Fruit fly (Drosophila melanogaster) whole organism, embryonic: ENCODE measurements around the gene Ir7g.

Source experiments
- ATbp ChIP-seq: fragments of 200-800 bp; sonication (Bioruptor generic); optimal IDR thresholded peaks from 2 replicates; lab custom pipeline; 2017; ENCODE audit warnings: missing biosample characterization, mild to moderate bottlenecking, missing genetic modification characterization, missing genetic modification reagents
- Adf1 ChIP-seq: fragments of 200-800 bp; sonication (Bioruptor generic); IDR thresholded peaks from 2 replicates; pipeline ENCODE4 v1.3.6; 2022; ENCODE audit warnings: missing biosample characterization, missing genetic modification characterization
- C15 ChIP-seq: fragments of 200-800 bp; sonication (Bioruptor generic); IDR thresholded peaks from 3 replicates; pipeline ENCODE4 v1.3.6; 2022; ENCODE audit warnings: missing biosample characterization, missing genetic modification characterization
- CG10321 ChIP-seq: fragments of 200-800 bp; sonication (Bioruptor generic); IDR thresholded peaks from 2 replicates; pipeline ENCODE4 v1.3.6; 2022; ENCODE audit warnings: missing biosample characterization, missing genetic modification characterization
- CG10366 ChIP-seq: fragments of 200-800 bp; sonication (Bioruptor generic); IDR thresholded peaks from 2 replicates; pipeline ENCODE4 v1.3.6; 2022; ENCODE audit warnings: missing biosample characterization, missing genetic modification characterization
- CG12391 ChIP-seq: fragments of 200-800 bp; sonication (Bioruptor generic); optimal IDR thresholded peaks from 3 replicates; lab custom pipeline; 2018; ENCODE audit warnings: missing biosample characterization, mild to moderate bottlenecking, missing genetic modification characterization, moderate library complexity
- CG13894 ChIP-seq: fragments of 200-800 bp; sonication (Bioruptor generic); optimal IDR thresholded peaks from 3 replicates; lab custom pipeline; 2018; ENCODE audit warnings: missing biosample characterization, mild to moderate bottlenecking, missing genetic modification characterization, moderate library complexity
- CG15073 ChIP-seq: fragments of 200-800 bp; sonication (Bioruptor generic); optimal IDR thresholded peaks from 2 replicates; lab custom pipeline; 2016; ENCODE audit warnings: missing biosample characterization, missing genetic modification characterization
- CG15479 ChIP-seq: fragments of 200-800 bp; sonication (Bioruptor generic); optimal IDR thresholded peaks from 3 replicates; lab custom pipeline; 2019; ENCODE audit warnings: missing biosample characterization, mild to moderate bottlenecking, missing genetic modification characterization, moderate library complexity
- CG17829 ChIP-seq: fragments of 200-800 bp; optimal IDR thresholded peaks from 2 replicates; lab custom pipeline; 2019; ENCODE audit warnings: missing biosample characterization, mild to moderate bottlenecking, missing genetic modification characterization, moderate library complexity
- CG2199 ChIP-seq: fragments of 200-800 bp; sonication (Bioruptor generic); IDR thresholded peaks from 3 replicates; pipeline ENCODE4 v1.3.6; 2022; ENCODE audit warnings: missing biosample characterization, missing genetic modification characterization
- CG2889 ChIP-seq: fragments of 200-800 bp; sonication (Bioruptor generic); IDR thresholded peaks from 3 replicates; pipeline ENCODE4 v1.3.6; 2022; ENCODE audit warnings: missing biosample characterization, missing genetic modification characterization
- CG30020 ChIP-seq: fragments of 200-800 bp; optimal IDR thresholded peaks from 2 replicates; lab custom pipeline; 2019; ENCODE audit warnings: missing biosample characterization, mild to moderate bottlenecking, missing genetic modification characterization, moderate library complexity
- CG31441 ChIP-seq: fragments of 200-800 bp; sonication (Bioruptor generic); IDR thresholded peaks from 2 replicates; pipeline ENCODE4 v1.3.6; 2022; ENCODE audit warnings: missing biosample characterization, missing genetic modification characterization
- CG34376 ChIP-seq: fragments of 200-800 bp; sonication (Bioruptor generic); optimal IDR thresholded peaks from 2 replicates; lab custom pipeline; 2018; ENCODE audit warnings: missing biosample characterization, mild to moderate bottlenecking, missing genetic modification characterization
- CG4707 ChIP-seq: fragments of 200-800 bp; sonication (Bioruptor generic); optimal IDR thresholded peaks from 2 replicates; lab custom pipeline; 2018; ENCODE audit warnings: missing biosample characterization, mild to moderate bottlenecking, missing genetic modification characterization, moderate library complexity
- CG6654 ChIP-seq: fragments of 200-800 bp; sonication (Bioruptor generic); optimal IDR thresholded peaks from 2 replicates; lab custom pipeline; 2017; ENCODE audit warnings: missing biosample characterization, mild to moderate bottlenecking, missing genetic modification characterization
- CG6689 ChIP-seq: fragments of 200-800 bp; sonication (Bioruptor generic); IDR thresholded peaks from 2 replicates; pipeline ENCODE4 v1.3.6; 2022; ENCODE audit warnings: missing biosample characterization, missing genetic modification characterization
- CG8924 ChIP-seq: fragments of 200-800 bp; optimal IDR thresholded peaks from 3 replicates; lab custom pipeline; 2019; ENCODE audit warnings: missing biosample characterization, mild to moderate bottlenecking, missing genetic modification characterization, moderate library complexity
- CG9876 ChIP-seq: fragments of 200-800 bp; sonication (Bioruptor generic); optimal IDR thresholded peaks from 2 replicates; lab custom pipeline; 2016; ENCODE audit warnings: missing biosample characterization, missing genetic modification characterization
- E2f1 ChIP-seq: fragments of 200-800 bp; sonication (Bioruptor generic); IDR thresholded peaks from 2 replicates; pipeline ENCODE4 v1.3.6; 2022; ENCODE audit warnings: missing biosample characterization, missing genetic modification characterization
- HLHmδ ChIP-seq: fragments of 200-800 bp; sonication (Bioruptor generic); optimal IDR thresholded peaks from 2 replicates; lab custom pipeline; 2018; ENCODE audit warnings: missing biosample characterization, mild to moderate bottlenecking, missing genetic modification characterization, moderate library complexity
- Hmr ChIP-seq: fragments of 200-800 bp; sonication (Bioruptor generic); optimal IDR thresholded peaks from 3 replicates; lab custom pipeline; 2017; ENCODE audit warnings: mild to moderate bottlenecking, missing biosample characterization, missing genetic modification reagents, missing genetic modification characterization
- Mad ChIP-seq: fragments of 200-800 bp; sonication (Bioruptor generic); optimal IDR thresholded peaks from 2 replicates; lab custom pipeline; 2016; ENCODE audit warnings: missing biosample characterization, missing genetic modification characterization
- Med ChIP-seq: fragments of 200-800 bp; sonication (Bioruptor generic); peaks from one replicate; lab custom pipeline; 2016; ENCODE audit warnings: missing biosample characterization, missing genetic modification characterization, mild to moderate bottlenecking, inconsistent platforms, moderate library complexity
- Myb ChIP-seq: fragments of 200-800 bp; sonication (Bioruptor generic); optimal IDR thresholded peaks from 2 replicates; lab custom pipeline; 2016; ENCODE audit warnings: missing biosample characterization, missing genetic modification characterization
- Ptx1 ChIP-seq: fragments of 200-800 bp; sonication (Bioruptor generic); IDR thresholded peaks from 2 replicates; pipeline ENCODE4 v1.3.6; 2022; ENCODE audit warnings: missing biosample characterization, missing genetic modification characterization
- Tbp ChIP-seq: fragments of >200 bp; optimal IDR thresholded peaks from 2 replicates; lab custom pipeline; 2018; ENCODE audit warnings: missing biosample characterization, missing genetic modification characterization
- ash1 ChIP-seq: fragments of 200-800 bp; sonication (Bioruptor generic); optimal IDR thresholded peaks from 2 replicates; lab custom pipeline; 2018; ENCODE audit warnings: missing biosample characterization, mild to moderate bottlenecking, missing genetic modification characterization
- az2 ChIP-seq: fragments of 200-800 bp; sonication (Bioruptor generic); optimal IDR thresholded peaks from 3 replicates; lab custom pipeline; 2016; ENCODE audit warnings: missing biosample characterization, missing genetic modification characterization
- btn ChIP-seq: fragments of 200-800 bp; sonication (Bioruptor generic); optimal IDR thresholded peaks from 2 replicates; lab custom pipeline; 2016; ENCODE audit warnings: missing biosample characterization, missing genetic modification characterization
- cad ChIP-seq: fragments of >200 bp; optimal IDR thresholded peaks from 2 replicates; lab custom pipeline; 2017; ENCODE audit warnings: missing biosample characterization, missing genetic modification characterization
- chif ChIP-seq, 2 experiments: fragments of 200-800 bp; sonication (Bioruptor generic); optimal IDR thresholded peaks; 3 replicates each; lab custom pipeline; 2016; ENCODE audit warnings: missing biosample characterization in 2 of 2, missing genetic modification characterization in 2 of 2
- corto ChIP-seq: fragments of 200-800 bp; sonication (Bioruptor generic); optimal IDR thresholded peaks from 2 replicates; lab custom pipeline; 2016; ENCODE audit warnings: missing biosample characterization, mild to moderate bottlenecking, missing genetic modification characterization, moderate library complexity
- disco-r ChIP-seq: fragments of 200-800 bp; sonication (Bioruptor generic); optimal IDR thresholded peaks from 2 replicates; lab custom pipeline; 2016; ENCODE audit warnings: missing biosample characterization, missing genetic modification characterization
- dmrt11E ChIP-seq: fragments of 200-800 bp; sonication (Bioruptor generic); optimal IDR thresholded peaks from 3 replicates; lab custom pipeline; 2018; ENCODE audit warnings: missing biosample characterization, mild to moderate bottlenecking, missing genetic modification characterization, moderate library complexity
- emc ChIP-seq: fragments of 200-800 bp; sonication (Bioruptor generic); optimal IDR thresholded peaks from 2 replicates; lab custom pipeline; 2016; ENCODE audit warnings: missing biosample characterization, missing genetic modification characterization
- eve ChIP-seq, 2 experiments: fragments of >200 bp; optimal IDR thresholded peaks; 2 replicates each; lab custom pipeline; 2017; ENCODE audit warnings: missing biosample characterization in 2 of 2, missing genetic modification characterization in 2 of 2
- exex ChIP-seq: fragments of 200-800 bp; sonication (Bioruptor generic); optimal IDR thresholded peaks from 4 replicates; lab custom pipeline; 2018; ENCODE audit warnings: missing biosample characterization, mild to moderate bottlenecking, missing genetic modification characterization, moderate library complexity
- grn ChIP-seq: fragments of 200-800 bp; sonication (Bioruptor generic); optimal IDR thresholded peaks from 3 replicates; lab custom pipeline; 2017; ENCODE audit warnings: missing biosample characterization, missing genetic modification characterization
- gsb-n ChIP-seq: fragments of 200-800 bp; sonication (Bioruptor generic); optimal IDR thresholded peaks from 3 replicates; lab custom pipeline; 2018; ENCODE audit warnings: missing biosample characterization, mild to moderate bottlenecking, missing genetic modification characterization
- lmd ChIP-seq: fragments of 200-800 bp; sonication (Bioruptor generic); IDR thresholded peaks from 2 replicates; pipeline ENCODE4 v1.3.6; 2022; ENCODE audit warnings: missing biosample characterization, missing genetic modification characterization
- nau ChIP-seq: fragments of 200-800 bp; sonication (Bioruptor generic); optimal IDR thresholded peaks from 3 replicates; lab custom pipeline; 2017; ENCODE audit warnings: missing biosample characterization, mild to moderate bottlenecking, missing genetic modification characterization, missing genetic modification reagents
- pnt ChIP-seq: fragments of 200-800 bp; sonication (Bioruptor generic); optimal IDR thresholded peaks from 3 replicates; lab custom pipeline; 2016; ENCODE audit warnings: missing biosample characterization, missing genetic modification characterization
- sima ChIP-seq: fragments of 200-800 bp; sonication (Bioruptor generic); optimal IDR thresholded peaks from 2 replicates; lab custom pipeline; 2016; ENCODE audit warnings: missing biosample characterization, missing genetic modification characterization
- so ChIP-seq: fragments of 200-800 bp; sonication (Bioruptor generic); IDR thresholded peaks from 3 replicates; pipeline ENCODE4 v1.3.6; 2022; ENCODE audit warnings: missing biosample characterization, missing genetic modification characterization
- sqz ChIP-seq: fragments of 200-800 bp; sonication (Bioruptor generic); optimal IDR thresholded peaks from 3 replicates; lab custom pipeline; 2018; ENCODE audit warnings: missing biosample characterization, mild to moderate bottlenecking, missing genetic modification characterization
- sr ChIP-seq: fragments of 200-800 bp; sonication (Bioruptor generic); IDR thresholded peaks from 3 replicates; pipeline ENCODE4 v1.3.6; 2022; ENCODE audit warnings: missing biosample characterization, missing genetic modification characterization
- stc ChIP-seq: fragments of 200-800 bp; sonication (Bioruptor generic); IDR thresholded peaks from 2 replicates; pipeline ENCODE4 v1.3.6; 2022; ENCODE audit warnings: missing biosample characterization, missing genetic modification characterization
- tll ChIP-seq, 2 experiments: fragments of 200-800 bp in 1 of 2; fragments of >200 bp in 1 of 2; sonication (Bioruptor generic) in 1 of 2; optimal IDR thresholded peaks; 2 replicates each; lab custom pipeline; 2017 to 2019; ENCODE audit warnings: missing biosample characterization in 2 of 2, missing genetic modification characterization in 2 of 2, mild to moderate bottlenecking in 1 of 2, moderate library complexity in 1 of 2
- toy ChIP-seq: fragments of 200-800 bp; sonication (Bioruptor generic); IDR thresholded peaks from 2 replicates; pipeline ENCODE4 v1.3.6; 2022; ENCODE audit warnings: missing biosample characterization, missing genetic modification characterization

Ir7g gene

dm6 chrX:7920081-7920688 lies 35.7 kb downstream of the Ir7g start, which contains the start of the genes hdm and Ykt6 (continued):
- TF ChIP-seq CG2199 (GFP tag; lab: Robert Waterston, UW) (0 out of 3 replicates have a peak, but pooled peaks have one; percentile 15), sr (0 out of 3 replicates have a peak, but pooled peaks have one; percentile 9), so (GFP tag; lab: Robert Waterston, UW) (peak; percentile 84), CG12391 (tag; lab: Kevin White, UChicago) (peak; percentile 87), chif (GFP tag; optimal IDR thresholded peaks at IDR 0.05; lab: Kevin White, UChicago) (peak; percentile 68 to 81), HLHmδ (GFP tag; lab: Kevin White, UChicago) (no peak), CG17829 (tag; lab: Kevin White, UChicago) (peak; percentile 78), Ptx1 (GFP tag; lab: Robert Waterston, UW) (peak; percentile 87), Adf1 (peak; percentile 60), az2 (GFP tag; lab: Kevin White, UChicago) (peak; percentile 77), CG34376 (GFP tag; lab: Kevin White, UChicago) (peak; percentile 62), Hmr (GFP tag; lab: Kevin White, UChicago) (no peak), CG2889 (GFP tag; lab: Robert Waterston, UW) (peak; percentile 67; the same call in 2 of the 3 replicates), CG15073 (GFP tag; lab: Kevin White, UChicago) (no peak), toy (GFP tag; lab: Robert Waterston, UW) (no peak), E2f1 (GFP tag; lab: Robert Waterston, UW) (peak; percentile 80; the same call in 1 of the 2 replicates), CG4707 (GFP tag; lab: Kevin White, UChicago) (no peak), pnt (GFP tag; lab: Kevin White, UChicago) (peak; percentile 76), cad (GFP tag; lab: Kevin White, UChicago) (no peak), corto (GFP tag; lab: Kevin White, UChicago) (peak; percentile 3), CG10366 (GFP tag; lab: Robert Waterston, UW) (peak; percentile 70), ATbp (GFP tag; lab: Kevin White, UChicago) (no peak), exex (tag; lab: Kevin White, UChicago) (peak; percentile 49), tll (GFP tag; optimal IDR thresholded peaks at IDR 0.05; lab: Kevin White, UChicago) (no peak), CG9876 (peak; percentile 37), CG6654 (GFP tag; lab: Kevin White, UChicago) (no peak), eve (GFP tag; optimal IDR thresholded peaks at IDR 0.05; lab: Kevin White, UChicago) (peak in 1 of 2 experiments; percentile 37), CG30020 (tag; lab: Kevin White, UChicago) (peak; percentile 44), btn (peak; percentile 23), stc (GFP tag; lab: Robert Waterston, UW) (peak; percentile 78), nau (GFP tag; lab: Kevin White, UChicago) (no peak), lmd (no peak; the same call in none of the 2 replicates), CG31441 (GFP tag; lab: Robert Waterston, UW) (no peak; the same call in 1 of the 2 replicates), CG6689 (GFP tag; lab: Robert Waterston, UW) (peak; percentile 77), C15 (no peak), gsb-n (peak; percentile 51), CG15479 (GFP tag; lab: Kevin White, UChicago) (no peak), CG10321 (no peak), emc (GFP tag; lab: Kevin White, UChicago) (peak; percentile 50), disco-r (peak; percentile 41), Med (GFP tag; lab: Kevin White, UChicago) (peak; percentile 97), Mad (GFP tag; lab: Kevin White, UChicago) (peak; percentile 74), Tbp (GFP tag; lab: Kevin White, UChicago) (no peak), sqz (GFP tag; lab: Kevin White, UChicago) (no peak), dmrt11E (tag; lab: Kevin White, UChicago) (peak; percentile 74), sima (GFP tag; lab: Kevin White, UChicago) (peak; percentile 24), ash1 (GFP tag; lab: Kevin White, UChicago) (no peak), CG13894 (tag; lab: Kevin White, UChicago) (no peak), Myb (GFP tag; lab: Kevin White, UChicago) (peak; percentile 98), grn (GFP tag; lab: Kevin White, UChicago) (no peak), CG8924 (tag; lab: Kevin White, UChicago) (peak; percentile 56)
